Fruit fly (Drosophila melanogaster) whole organism, embryonic: ENCODE results near the gene CG14439.

Source experiments
- Abd-B ChIP-seq: fragments of 200-800 bp; sonication (Bioruptor generic); optimal IDR thresholded peaks from 2 replicates; lab custom pipeline; 2018; ENCODE audit warnings: missing biosample characterization, mild to moderate bottlenecking, missing genetic modification characterization, moderate library complexity
- Atf6 ChIP-seq: fragments of 200-800 bp; sonication (Bioruptor generic); IDR thresholded peaks from 2 replicates; pipeline ENCODE4 v1.3.6; 2022; ENCODE audit warnings: missing biosample characterization, missing genetic modification characterization
- Blimp-1 ChIP-seq: fragments of 200-800 bp; sonication (Bioruptor generic); optimal IDR thresholded peaks from 3 replicates; lab custom pipeline; 2018; ENCODE audit warnings: missing biosample characterization, missing genetic modification characterization, mild to moderate bottlenecking, moderate library complexity, missing genetic modification reagents
- Bteb2 ChIP-seq: fragments of 200-800 bp; sonication (Bioruptor generic); optimal IDR thresholded peaks from 2 replicates; lab custom pipeline; 2016; ENCODE audit warnings: missing biosample characterization, missing genetic modification characterization
- CG10147 ChIP-seq: fragments of 200-800 bp; sonication (Bioruptor generic); optimal IDR thresholded peaks from 2 replicates; lab custom pipeline; 2019; ENCODE audit warnings: missing biosample characterization, mild to moderate bottlenecking, missing genetic modification characterization, moderate library complexity
- CG12155 ChIP-seq: fragments of 200-800 bp; sonication (Bioruptor generic); optimal IDR thresholded peaks from 3 replicates; lab custom pipeline; 2016; ENCODE audit warnings: missing biosample characterization, missing genetic modification characterization
- CG13287 ChIP-seq: fragments of 200-800 bp; sonication (Bioruptor generic); IDR thresholded peaks from 2 replicates; pipeline ENCODE4 v1.3.6; 2022; ENCODE audit warnings: missing biosample characterization, missing genetic modification characterization; ENCODE audit not compliant: partially characterized antibody
- CG14050 ChIP-seq: fragments of 200-800 bp; sonication (Bioruptor generic); IDR thresholded peaks from 3 replicates; pipeline ENCODE4 v1.3.6; 2022; ENCODE audit warnings: missing biosample characterization, missing genetic modification characterization
- CG16779 ChIP-seq: fragments of 200-800 bp; sonication (Bioruptor generic); IDR thresholded peaks from 2 replicates; pipeline ENCODE4 v1.3.6; 2022; ENCODE audit warnings: missing biosample characterization, missing genetic modification characterization
- CG17829 ChIP-seq: fragments of 200-800 bp; optimal IDR thresholded peaks from 2 replicates; lab custom pipeline; 2019; ENCODE audit warnings: missing biosample characterization, mild to moderate bottlenecking, missing genetic modification characterization, moderate library complexity
- CG18262 ChIP-seq: fragments of 200-800 bp; optimal IDR thresholded peaks from 3 replicates; lab custom pipeline; 2019; ENCODE audit warnings: missing biosample characterization, mild to moderate bottlenecking, missing genetic modification characterization, moderate library complexity
- CG18619 ChIP-seq: fragments of 200-800 bp; sonication (Bioruptor generic); optimal IDR thresholded peaks from 3 replicates; lab custom pipeline; 2017; ENCODE audit warnings: missing biosample characterization, mild to moderate bottlenecking, missing genetic modification characterization
- CG2712 ChIP-seq: fragments of 200-800 bp; optimal IDR thresholded peaks from 3 replicates; lab custom pipeline; 2019; ENCODE audit warnings: missing biosample characterization, mild to moderate bottlenecking, missing genetic modification characterization, moderate library complexity
- CG31224 ChIP-seq: fragments of 200-800 bp; sonication (Bioruptor generic); IDR thresholded peaks from 2 replicates; pipeline ENCODE4 v1.3.6; 2022; ENCODE audit warnings: missing biosample characterization, missing genetic modification characterization
- CG3163 ChIP-seq: fragments of 200-800 bp; sonication (Bioruptor generic); optimal IDR thresholded peaks from 3 replicates; lab custom pipeline; 2016; ENCODE audit warnings: missing biosample characterization, missing genetic modification characterization
- CG32772 ChIP-seq: fragments of 200-800 bp; sonication (Bioruptor generic); IDR thresholded peaks from 2 replicates; pipeline ENCODE4 v1.3.6; 2022; ENCODE audit warnings: missing biosample characterization, missing genetic modification characterization
- CG6175 ChIP-seq: fragments of 200-800 bp; sonication (Bioruptor generic); IDR thresholded peaks from 3 replicates; pipeline ENCODE4 v1.3.6; 2022; ENCODE audit warnings: missing biosample characterization, missing genetic modification characterization
- CG7839 ChIP-seq: fragments of 200-800 bp; sonication (Bioruptor generic); optimal IDR thresholded peaks from 3 replicates; lab custom pipeline; 2018; ENCODE audit warnings: missing biosample characterization, mild to moderate bottlenecking, missing genetic modification characterization, moderate library complexity
- CG8281 ChIP-seq: fragments of 200-800 bp; sonication (Bioruptor generic); optimal IDR thresholded peaks from 2 replicates; lab custom pipeline; 2018; ENCODE audit warnings: missing biosample characterization, mild to moderate bottlenecking, missing genetic modification characterization, moderate library complexity
- CG9797 ChIP-seq: fragments of 200-800 bp; sonication (Bioruptor generic); optimal IDR thresholded peaks from 3 replicates; lab custom pipeline; 2018; ENCODE audit warnings: missing biosample characterization, mild to moderate bottlenecking, missing genetic modification characterization
- CG9817 ChIP-seq: fragments of 200-800 bp; sonication (Bioruptor generic); optimal IDR thresholded peaks from 2 replicates; lab custom pipeline; 2018; ENCODE audit warnings: missing biosample characterization, mild to moderate bottlenecking, missing genetic modification characterization, moderate library complexity
- CG9932 ChIP-seq: fragments of 200-800 bp; sonication (Bioruptor generic); IDR thresholded peaks from 2 replicates; pipeline ENCODE4 v1.3.6; 2022; ENCODE audit warnings: missing biosample characterization, missing genetic modification characterization
- Dll ChIP-seq: fragments of 200-800 bp; sonication (Bioruptor generic); IDR thresholded peaks from 4 replicates; pipeline ENCODE4 v1.3.6; 2022; ENCODE audit warnings: missing biosample characterization, missing genetic modification characterization; ENCODE audit not compliant: partially characterized antibody
- ERR ChIP-seq: fragments of 200-800 bp; sonication (Bioruptor generic); optimal IDR thresholded peaks from 2 replicates; lab custom pipeline; 2016; ENCODE audit warnings: missing biosample characterization, missing genetic modification characterization
- Poxn ChIP-seq: fragments of 200-800 bp; sonication (Bioruptor generic); IDR thresholded peaks from 2 replicates; pipeline ENCODE4 v1.3.6; 2022; ENCODE audit warnings: missing biosample characterization, missing genetic modification characterization
- Ssrp ChIP-seq: fragments of 200-800 bp; sonication (Bioruptor generic); optimal IDR thresholded peaks from 2 replicates; lab custom pipeline; 2018; ENCODE audit warnings: missing biosample characterization, mild to moderate bottlenecking, missing genetic modification characterization, moderate library complexity
- bsh ChIP-seq, 2 experiments: fragments of 200-800 bp; sonication (Bioruptor generic); optimal IDR thresholded peaks; 2 replicates each; lab custom pipeline; 2017 to 2018; ENCODE audit warnings: mild to moderate bottlenecking in 2 of 2, missing biosample characterization in 2 of 2, missing genetic modification characterization in 2 of 2, moderate library complexity in 1 of 2
- btn ChIP-seq: fragments of 200-800 bp; sonication (Bioruptor generic); optimal IDR thresholded peaks from 2 replicates; lab custom pipeline; 2016; ENCODE audit warnings: missing biosample characterization, missing genetic modification characterization
- dysf ChIP-seq: fragments of 200-800 bp; sonication (Bioruptor generic); IDR thresholded peaks from 3 replicates; pipeline ENCODE4 v1.3.6; 2022; ENCODE audit warnings: missing biosample characterization, missing genetic modification characterization
- fd102C ChIP-seq: fragments of 200-800 bp; sonication (Bioruptor generic); optimal IDR thresholded peaks from 2 replicates; lab custom pipeline; 2018; ENCODE audit warnings: missing biosample characterization, mild to moderate bottlenecking, missing genetic modification characterization, moderate library complexity
- fd96Cb ChIP-seq: fragments of 200-800 bp; sonication (Bioruptor generic); optimal IDR thresholded peaks from 2 replicates; lab custom pipeline; 2018; ENCODE audit warnings: missing biosample characterization, mild to moderate bottlenecking, missing genetic modification characterization, moderate library complexity
- gfzf ChIP-seq: fragments of 200-800 bp; sonication (Bioruptor generic); optimal IDR thresholded peaks from 2 replicates; lab custom pipeline; 2016; ENCODE audit warnings: missing biosample characterization, mild to moderate bottlenecking, missing genetic modification characterization, moderate library complexity
- hbn ChIP-seq: fragments of 200-800 bp; sonication (Bioruptor generic); IDR thresholded peaks from 2 replicates; pipeline ENCODE4 v1.3.6; 2022; ENCODE audit warnings: missing biosample characterization, missing genetic modification characterization; ENCODE audit not compliant: partially characterized antibody
- kni ChIP-seq: fragments of 200-800 bp; sonication (Bioruptor generic); optimal IDR thresholded peaks from 3 replicates; lab custom pipeline; 2017; ENCODE audit warnings: mild to moderate bottlenecking, missing biosample characterization, missing genetic modification reagents, missing genetic modification characterization
- lola ChIP-seq, 3 experiments: fragments of >200 bp in 2 of 3; fragments of 200-800 bp in 1 of 3; sonication (Bioruptor generic) in 1 of 3; optimal IDR thresholded peaks; 2 replicates each; lab custom pipeline; 2017 to 2019; ENCODE audit warnings: missing biosample characterization in 3 of 3, missing genetic modification characterization in 3 of 3, mild to moderate bottlenecking in 1 of 3, moderate library complexity in 1 of 3
- luna ChIP-seq: fragments of 200-800 bp; sonication (Bioruptor generic); optimal IDR thresholded peaks from 2 replicates; lab custom pipeline; 2016; ENCODE audit warnings: missing biosample characterization, missing genetic modification characterization
- otp ChIP-seq: fragments of 200-800 bp; sonication (Bioruptor generic); IDR thresholded peaks from 3 replicates; pipeline ENCODE4, ENCODE4 v1.3.6; 2022; ENCODE audit warnings: missing biosample characterization, missing genetic modification characterization
- peb ChIP-seq: fragments of 200-800 bp; sonication (Bioruptor generic); IDR thresholded peaks from 2 replicates; pipeline ENCODE4 v1.3.6; 2022; ENCODE audit warnings: missing biosample characterization, missing genetic modification characterization
- prd ChIP-seq, 3 experiments: fragments of >200 bp in 2 of 3; fragments of 200-800 bp in 1 of 3; sonication (Bioruptor generic) in 1 of 3; optimal IDR thresholded peaks in 2 of 3; IDR thresholded peaks in 1 of 3; 2 replicates in 2 of 3; 3 replicates in 1 of 3; pipeline versions ENCODE4 v1.3.6 to Lab custom; 2017 to 2022; ENCODE audit warnings: missing biosample characterization in 1 of 3, missing genetic modification characterization in 1 of 3
- row ChIP-seq: fragments of 200-800 bp; sonication (Bioruptor generic); IDR thresholded peaks from 3 replicates; pipeline ENCODE4 v1.3.6; 2022; ENCODE audit warnings: missing biosample characterization, missing genetic modification characterization
- salm ChIP-seq: fragments of 200-800 bp; sonication (Bioruptor generic); optimal IDR thresholded peaks from 2 replicates; lab custom pipeline; 2018; ENCODE audit warnings: missing biosample characterization, mild to moderate bottlenecking, missing genetic modification characterization
- sd ChIP-seq: fragments of 200-800 bp; sonication (Bioruptor generic); optimal IDR thresholded peaks from 3 replicates; lab custom pipeline; 2018; ENCODE audit warnings: missing biosample characterization, mild to moderate bottlenecking, missing genetic modification characterization, moderate library complexity
- sqz ChIP-seq: fragments of 200-800 bp; sonication (Bioruptor generic); optimal IDR thresholded peaks from 3 replicates; lab custom pipeline; 2018; ENCODE audit warnings: missing biosample characterization, mild to moderate bottlenecking, missing genetic modification characterization
- stc ChIP-seq: fragments of 200-800 bp; sonication (Bioruptor generic); IDR thresholded peaks from 2 replicates; pipeline ENCODE4 v1.3.6; 2022; ENCODE audit warnings: missing biosample characterization, missing genetic modification characterization
- tin ChIP-seq: fragments of 200-800 bp; sonication (Bioruptor generic); optimal IDR thresholded peaks from 3 replicates; lab custom pipeline; 2016; ENCODE audit warnings: missing biosample characterization, missing genetic modification characterization
- tna ChIP-seq: fragments of 200-800 bp; sonication (Bioruptor generic); IDR thresholded peaks from 2 replicates; pipeline ENCODE4 v1.3.6; 2022; ENCODE audit warnings: missing biosample characterization, missing genetic modification characterization; ENCODE audit not compliant: partially characterized antibody
- tup ChIP-seq: fragments of 200-800 bp; sonication (Bioruptor generic); optimal IDR thresholded peaks from 2 replicates; lab custom pipeline; 2016; ENCODE audit warnings: missing biosample characterization, mild to moderate bottlenecking, missing genetic modification characterization, moderate library complexity
- twi ChIP-seq: fragments of 200-800 bp; optimal IDR thresholded peaks from 2 replicates; lab custom pipeline; 2019; ENCODE audit warnings: missing biosample characterization, mild to moderate bottlenecking, missing genetic modification characterization, moderate library complexity
- zen2 ChIP-seq: fragments of 200-800 bp; sonication (Bioruptor generic); IDR thresholded peaks from 3 replicates; pipeline ENCODE4 v1.3.6; 2022; ENCODE audit warnings: missing biosample characterization, missing genetic modification characterization; ENCODE audit not compliant: partially characterized antibody

Gene CG14439

DNA sequence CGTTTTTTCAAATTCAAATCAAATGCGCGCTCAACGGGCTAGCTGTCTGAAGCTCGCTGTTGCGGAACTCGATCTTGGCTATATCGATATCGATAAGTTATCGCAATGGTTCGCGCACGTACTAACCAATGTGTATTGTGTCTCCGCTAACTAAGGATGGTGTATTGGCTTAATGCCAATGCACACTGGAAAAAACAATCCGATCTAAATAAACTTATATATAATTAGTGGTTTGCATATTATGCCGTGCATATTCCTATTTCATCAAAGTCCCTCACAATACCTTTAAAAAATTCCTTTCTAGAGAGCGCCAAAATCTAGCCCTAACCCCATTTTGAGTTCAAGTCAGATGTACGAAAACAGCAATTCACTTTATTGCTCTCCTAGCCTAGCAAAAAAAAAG is 6.2 kb upstream of the CG14439 start (continued):
- peak; percentile 81 for TF ChIP-seq CG13287
- peak; percentile 55 for TF ChIP-seq Ssrp (tag; lab: Kevin White, UChicago)
- TF ChIP-seq CG18619 (GFP tag; lab: Kevin White, UChicago): peak; percentile 10
- no peak for TF ChIP-seq btn (GFP tag; lab: Kevin White, UChicago)
- TF ChIP-seq row (GFP tag; lab: Robert Waterston, UW): peak; percentile 73
- TF ChIP-seq tup (GFP tag; lab: Kevin White, UChicago): no peak
- peak; percentile 52 for TF ChIP-seq CG9797 (GFP tag; lab: Kevin White, UChicago)
- peak; percentile 22 for TF ChIP-seq CG10147
- TF ChIP-seq bsh (GFP tag; optimal IDR thresholded peaks at IDR 0.05; lab: Kevin White, UChicago): peak in 1 of 2 experiments; percentile 35
- no peak for TF ChIP-seq luna (GFP tag; lab: Kevin White, UChicago)
- TF ChIP-seq CG2712: peak; percentile 56
- no peak for TF ChIP-seq CG6175 (GFP tag; lab: Robert Waterston, UW)
- TF ChIP-seq Dll (GFP tag; lab: Robert Waterston, UW): peak; percentile 72
- no peak for TF ChIP-seq salm (tag; lab: Kevin White, UChicago)
- peak; percentile 55; the same call in 2 of the 3 replicates for TF ChIP-seq otp
- TF ChIP-seq Atf6: 0 out of 2 replicates have a peak, but pooled peaks have one; percentile 58
- peak; percentile 24 for TF ChIP-seq CG18262
- TF ChIP-seq CG14050 (GFP tag; lab: Robert Waterston, UW): peak; percentile 17; the same call in 1 of the 3 replicates
- 0 out of 2 replicates have a peak, but pooled peaks have one; percentile 32 for TF ChIP-seq CG16779 (GFP tag; lab: Robert Waterston, UW)
- TF ChIP-seq zen2: no peak
- TF ChIP-seq sqz: no peak
- no peak for TF ChIP-seq Poxn (GFP tag; lab: Robert Waterston, UW)
- peak in 1 of 3 experiments; percentile 7 for TF ChIP-seq lola (GFP tag; optimal IDR thresholded peaks at IDR 0.05; lab: Kevin White, UChicago)
- peak; percentile 31 for TF ChIP-seq CG7839 (tag; lab: Kevin White, UChicago)
- peak; percentile 12 for TF ChIP-seq CG9817 (tag; lab: Kevin White, UChicago)
- peak; percentile 75; the same call in 1 of the 2 replicates for TF ChIP-seq tna
- no peak for TF ChIP-seq CG31224 (GFP tag; lab: Robert Waterston, UW)
- no peak for TF ChIP-seq CG8281 (tag; lab: Kevin White, UChicago)
- TF ChIP-seq prd (optimal IDR thresholded peaks at IDR 0.05; lab: Kevin White, UChicago): no peak
- TF ChIP-seq prd (GFP tag; IDR thresholded peaks at IDR 0.05; lab: Robert Waterston, UW): peak; percentile 72
- TF ChIP-seq sd (tag; lab: Kevin White, UChicago): peak; percentile 57
- no peak for TF ChIP-seq fd96Cb (tag; lab: Kevin White, UChicago)
- TF ChIP-seq gfzf (GFP tag; lab: Kevin White, UChicago): peak; percentile 62
- peak; percentile 44 for TF ChIP-seq tin (GFP tag; lab: Kevin White, UChicago)
- TF ChIP-seq hbn (GFP tag; lab: Robert Waterston, UW): peak; percentile 63
- peak; percentile 37 for TF ChIP-seq Abd-B (GFP tag; lab: Kevin White, UChicago)
- peak; percentile 81 for TF ChIP-seq CG9932 (GFP tag; lab: Robert Waterston, UW)
- TF ChIP-seq Bteb2 (GFP tag; lab: Kevin White, UChicago): peak; percentile 12
- peak; percentile 37 for TF ChIP-seq CG12155 (GFP tag; lab: Kevin White, UChicago)
- TF ChIP-seq stc: peak; percentile 50; the same call in 1 of the 2 replicates
- TF ChIP-seq twi: no peak
- TF ChIP-seq dysf (GFP tag; lab: Robert Waterston, UW): peak; percentile 67
- TF ChIP-seq CG32772 (GFP tag; lab: Robert Waterston, UW): 0 out of 2 replicates have a peak, but pooled peaks have one; percentile 21
- no peak for TF ChIP-seq ERR
- peak; percentile 10 for TF ChIP-seq Blimp-1 (GFP tag; lab: Kevin White, UChicago)
- peak; percentile 33 for TF ChIP-seq CG3163
- TF ChIP-seq CG17829: peak; percentile 42
- TF ChIP-seq fd102C: no peak
- TF ChIP-seq peb (GFP tag; lab: Robert Waterston, UW): no peak
- no peak for TF ChIP-seq kni (GFP tag; lab: Kevin White, UChicago)
